Worm (Caenorhabditis elegans): ENCODE measurements around the gene ckb-4.

DNA sequence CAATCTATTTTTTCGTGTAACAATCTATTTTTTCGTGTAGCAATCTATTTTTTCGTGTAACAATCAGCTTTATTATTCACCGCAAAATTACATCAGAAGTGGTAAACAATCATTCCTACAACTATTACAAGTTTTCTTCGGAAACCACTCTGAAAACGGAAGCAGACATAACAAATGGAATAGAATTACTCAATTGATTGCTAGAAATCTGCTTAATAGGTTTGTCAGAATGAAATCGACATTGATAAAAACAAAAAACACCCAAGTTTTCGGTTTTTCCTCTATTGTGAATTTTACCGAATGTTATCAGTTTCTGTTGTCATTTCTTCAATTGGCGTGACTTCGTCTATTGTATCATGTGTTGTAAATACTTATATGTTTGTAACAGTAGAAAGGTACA is 37.6 kb upstream of the ckb-4 start, which contains the start of gene srbc-20:
- TF ChIP-seq sox-4 (tag; optimal IDR thresholded peaks at IDR 0.05) = no peak
- no peak for TF ChIP-seq unc-3 (GFP tag; conservative IDR thresholded peaks at IDR 0.05)
- no peak for TF ChIP-seq unc-3 (tag; optimal IDR thresholded peaks at IDR 0.05)
- no peak for TF ChIP-seq madf-2 (tag; optimal IDR thresholded peaks at IDR 0.05)
- no peak for TF ChIP-seq hlh-30 (tag; optimal IDR thresholded peaks at IDR 0.05; ENCODE audit: insufficient read depth)
- TF ChIP-seq pqm-1 (tag; optimal IDR thresholded peaks at IDR 0.05) = no peak
- TF ChIP-seq che-1 (tag; optimal IDR thresholded peaks at IDR 0.05) = no peak
- no peak for TF ChIP-seq nfya-1 (tag; optimal IDR thresholded peaks at IDR 0.05)
- TF ChIP-seq ama-1 (optimal IDR thresholded peaks at IDR 0.05) = no peak
- no peak for TF ChIP-seq nhr-11 (tag; optimal IDR thresholded peaks at IDR 0.05)
- no peak for TF ChIP-seq ztf-16 (tag; optimal IDR thresholded peaks at IDR 0.05)
- no peak for TF ChIP-seq pha-4 (tag; optimal IDR thresholded peaks at IDR 0.05)
- no peak for TF ChIP-seq rnt-1 (tag; optimal IDR thresholded peaks at IDR 0.05)
- TF ChIP-seq ceh-34 (tag; optimal IDR thresholded peaks at IDR 0.05) = no peak

All from whole organism, late embryonic.